Worm (Caenorhabditis elegans) whole organism, early embryonic: ENCODE data around the gene B0403.3.

Experiments
- B0310.2 ChIP-seq: sonication (generic microtip); optimal IDR thresholded peaks from 2 replicates; lab custom pipeline; 2016; ENCODE audit warnings: mild to moderate bottlenecking, missing genetic modification characterization, missing compliant biosample characterization
- F13C5.2 ChIP-seq: sonication (generic microtip); optimal IDR thresholded peaks from 2 replicates; lab custom pipeline; 2017; ENCODE audit warnings: mild to moderate bottlenecking, missing genetic modification characterization, inconsistent platforms, missing compliant biosample characterization
- aly-1 ChIP-seq: sonication (generic microtip); optimal IDR thresholded peaks from 2 replicates; lab custom pipeline; 2016; ENCODE audit warnings: missing genetic modification characterization, missing compliant biosample characterization
- ama-1 ChIP-seq: fragments of 150-350 bp; optimal IDR thresholded peaks from 2 replicates; lab custom pipeline; 2014
- ceh-13 ChIP-seq: fragments of 200-800 bp; sonication (Bioruptor generic); optimal IDR thresholded peaks from 2 replicates; lab custom pipeline; 2018; ENCODE audit warnings: mild to moderate bottlenecking, missing genetic modification characterization, missing compliant biosample characterization
- ceh-36 ChIP-seq: sonication (generic microtip); optimal IDR thresholded peaks from 2 replicates; lab custom pipeline; 2016; ENCODE audit warnings: missing genetic modification characterization, inconsistent platforms, missing compliant biosample characterization
- ets-7 ChIP-seq: sonication (generic microtip); optimal IDR thresholded peaks from 2 replicates; lab custom pipeline; 2016; ENCODE audit warnings: missing genotype, missing genetic modification characterization, missing compliant biosample characterization
- flt-1 ChIP-seq: fragments of 200-800 bp; sonication (Bioruptor generic); IDR thresholded peaks from 2 replicates; pipeline ENCODE4 v1.3.6; 2022; ENCODE audit warnings: missing genetic modification characterization, missing compliant biosample characterization
- hmbx-1 ChIP-seq: sonication (generic microtip); optimal IDR thresholded peaks from 2 replicates; lab custom pipeline; 2016; ENCODE audit warnings: mild to moderate bottlenecking, missing genetic modification characterization, missing compliant biosample characterization
- hmg-4 ChIP-seq: fragments of 200-800 bp; sonication (Bioruptor generic); optimal IDR thresholded peaks from 2 replicates; lab custom pipeline; 2018; ENCODE audit warnings: mild to moderate bottlenecking, missing genetic modification characterization, missing compliant biosample characterization
- hnd-1 ChIP-seq: sonication (generic microtip); optimal IDR thresholded peaks from 2 replicates; lab custom pipeline; 2016; ENCODE audit warnings: missing genetic modification characterization, missing compliant biosample characterization
- pes-1 ChIP-seq: fragments of 200-800 bp; sonication (Bioruptor generic); IDR thresholded peaks from 2 replicates; pipeline ENCODE4 v1.3.6; 2022; ENCODE audit warnings: missing genetic modification reagents, missing genetic modification characterization, missing compliant biosample characterization
- scrt-1 ChIP-seq: fragments of 200-800 bp; sonication (Bioruptor generic); IDR thresholded peaks from 2 replicates; pipeline ENCODE4 v1.3.6; 2022; ENCODE audit warnings: missing genetic modification characterization, missing compliant biosample characterization
- sea-1 ChIP-seq: fragments of 200-800 bp; sonication (Bioruptor generic); conservative IDR thresholded peaks from 2 replicates; pipeline ENCODE4 v1.3.6; 2022; ENCODE audit warnings: missing genetic modification characterization, missing compliant biosample characterization
- tbx-11 ChIP-seq: fragments of 200-800 bp; sonication (Bioruptor generic); IDR thresholded peaks from 2 replicates; pipeline ENCODE4 v1.3.6; 2022; ENCODE audit warnings: missing genetic modification characterization, missing compliant biosample characterization
- tbx-37 ChIP-seq: fragments of 200-800 bp; sonication (Bioruptor generic); conservative IDR thresholded peaks from 2 replicates; pipeline ENCODE4 v1.3.6; 2022; ENCODE audit warnings: missing genetic modification reagents, missing genetic modification characterization, missing compliant biosample characterization
- tra-4 ChIP-seq: sonication (generic microtip); optimal IDR thresholded peaks from 2 replicates; lab custom pipeline; 2017; ENCODE audit warnings: missing genetic modification characterization, missing compliant biosample characterization

The B0403.3 gene

ce11 chrX:7063236-7063635 is at the start of gene B0403.3:
TSS of gene B0403.3 (minus strand) at chrX:7063336.
- no peak for TF ChIP-seq tbx-11 (GFP tag; lab: Robert Waterston, UW)
- no peak for TF ChIP-seq ama-1 (lab: Kevin White, UChicago)

- TF ChIP-seq flt-1 (GFP tag; lab: Robert Waterston, UW) (no peak), scrt-1 (no peak), hmg-4 (GFP tag; lab: Kevin White, UChicago) (no peak), hnd-1 (no peak), pes-1 (GFP tag; lab: Robert Waterston, UW) (no peak), B0310.2 (tag; lab: Kevin White, UChicago) (no peak)
These were observed 49.5 kb upstream of the B0403.3 start, which contains the start of gene C36B7.1 for ce11 chrX:7112589-7112988. TSS of gene C36B7.1 (plus strand) at chrX:7112889.

ce11 chrX:7106103-7106502 is 43.0 kb upstream of the B0403.3 start, which contains the start of gene C36B7.2:
TSS of gene C36B7.2 (plus strand) at chrX:7106403.
- TF ChIP-seq hmg-4 (GFP tag; lab: Kevin White, UChicago), result no peak
- TF ChIP-seq ceh-36 (tag; lab: Kevin White, UChicago), result no peak
- TF ChIP-seq scrt-1, result no peak

- no peak for TF ChIP-seq ets-7 (tag; lab: Kevin White, UChicago)
These were observed 38.3 kb upstream of the B0403.3 start, which contains the start of gene C36B7.3 for ce11 chrX:7101477-7101876. TSS of gene C36B7.3 (plus strand) at chrX:7101777.

ce11 chrX:7100290-7100689 is 37.2 kb upstream of the B0403.3 start, which contains the start of gene C36B7.6:
TSS of gene C36B7.6 (minus strand) at chrX:7100338.
- TF ChIP-seq hmg-4 (GFP tag; lab: Kevin White, UChicago) (peak; percentile 16), ama-1 (lab: Kevin White, UChicago) (no peak), aly-1 (tag; lab: Kevin White, UChicago) (peak; percentile 3)

- TF ChIP-seq ets-7 (tag; lab: Kevin White, UChicago), result no peak
- no peak for TF ChIP-seq hmbx-1
- TF ChIP-seq F13C5.2, result no peak
- no peak for TF ChIP-seq aly-1 (tag; lab: Kevin White, UChicago)
- no peak for TF ChIP-seq tbx-11 (GFP tag; lab: Robert Waterston, UW)
- TF ChIP-seq ama-1 (lab: Kevin White, UChicago), result no peak
- TF ChIP-seq hmg-4 (GFP tag; lab: Kevin White, UChicago), result no peak
- no peak for TF ChIP-seq tbx-37 (GFP tag; lab: Robert Waterston, UW)
- TF ChIP-seq hnd-1, result no peak
- no peak for TF ChIP-seq flt-1 (GFP tag; lab: Robert Waterston, UW)
- TF ChIP-seq B0310.2 (tag; lab: Kevin White, UChicago), result no peak
- no peak for TF ChIP-seq pes-1 (GFP tag; lab: Robert Waterston, UW)
- no peak for TF ChIP-seq scrt-1
- TF ChIP-seq ceh-36 (tag; lab: Kevin White, UChicago), result no peak
These were observed 35.9 kb upstream of the B0403.3 start for ce11 chrX:7099049-7099448.

- TF ChIP-seq tbx-11 (GFP tag; lab: Robert Waterston, UW) (no peak), ets-7 (tag; lab: Kevin White, UChicago) (no peak), pes-1 (GFP tag; lab: Robert Waterston, UW) (no peak), F13C5.2 (no peak), B0310.2 (tag; lab: Kevin White, UChicago) (no peak), sea-1 (GFP tag; lab: Robert Waterston, UW) (no peak), tbx-37 (GFP tag; lab: Robert Waterston, UW) (no peak), hmg-4 (GFP tag; lab: Kevin White, UChicago) (no peak), flt-1 (GFP tag; lab: Robert Waterston, UW) (no peak), hnd-1 (no peak), tra-4 (no peak), ama-1 (lab: Kevin White, UChicago) (no peak), ceh-36 (tag; lab: Kevin White, UChicago) (no peak)
These were observed 33.2 kb upstream of the B0403.3 start, which contains the start of gene C36B7.5 for ce11 chrX:7096349-7096748. TSS of gene C36B7.5 (minus strand) at chrX:7096449.

ce11 chrX:7085912-7086311 is 22.8 kb upstream of the B0403.3 start, which contains the start of gene C36B7.4:
TSS of gene C36B7.4 (minus strand) at chrX:7086012.
- TF ChIP-seq ets-7 (tag; lab: Kevin White, UChicago) (no peak), F13C5.2 (no peak), tra-4 (no peak), tbx-37 (GFP tag; lab: Robert Waterston, UW) (no peak), ceh-13 (GFP tag; lab: Kevin White, UChicago) (no peak), tbx-11 (GFP tag; lab: Robert Waterston, UW) (no peak), ama-1 (lab: Kevin White, UChicago) (no peak)

- no peak for TF ChIP-seq hmbx-1
These were observed 21.9 kb upstream of the B0403.3 start, which contains the start of gene Y1B5A.1 for ce11 chrX:7085067-7085466. TSS of gene Y1B5A.1 (plus strand) at chrX:7085367.

- no peak for TF ChIP-seq pes-1 (GFP tag; lab: Robert Waterston, UW)
These were observed 13.3 kb upstream of the B0403.3 start for ce11 chrX:7076485-7076884.
